Worm (Caenorhabditis elegans) whole organism, mixed stage, embryonic: ENCODE measurements around the gene ykt-6.

ENCODE experiments used
- mab-5 ChIP-seq: fragments of 150-350 bp; optimal IDR thresholded peaks from 2 replicates; lab custom pipeline; 2014; ENCODE audit warnings: missing biosample characterization, missing genetic modification characterization
- mep-1 ChIP-seq: fragments of 150-350 bp; optimal IDR thresholded peaks from 2 replicates; lab custom pipeline; 2017; ENCODE audit warnings: missing biosample characterization, missing genetic modification reagents, missing genetic modification characterization, inconsistent platforms

ce11 chrIII:7273718-7274117 is 13.7 kb downstream of the ykt-6 start:
- TF ChIP-seq mab-5 (tag; lab: Kevin White, UChicago), result no peak
- no peak for TF ChIP-seq mep-1 (tag; lab: Kevin White, UChicago)
